Worm (Caenorhabditis elegans) whole organism, late embryonic: ENCODE results near the gene srv-3.

Source experiments
- C08G9.2 ChIP-seq: sonication (generic microtip); optimal IDR thresholded peaks from 2 replicates; lab custom pipeline; 2016; ENCODE audit warnings: mild to moderate bottlenecking, missing genetic modification characterization, moderate library complexity, missing compliant biosample characterization
- ceh-2 ChIP-seq: sonication (generic microtip); optimal IDR thresholded peaks from 2 replicates; lab custom pipeline; 2016; ENCODE audit warnings: missing genotype, missing genetic modification characterization, missing compliant biosample characterization
- ceh-24 ChIP-seq: sonication (generic microtip); optimal IDR thresholded peaks from 2 replicates; lab custom pipeline; 2016; ENCODE audit warnings: mild to moderate bottlenecking, missing genetic modification characterization, missing compliant biosample characterization
- fkh-6 ChIP-seq: sonication (generic microtip); optimal IDR thresholded peaks from 2 replicates; lab custom pipeline; 2016; ENCODE audit warnings: missing genetic modification characterization, missing compliant biosample characterization
- nfya-1 ChIP-seq: sonication (generic microtip); optimal IDR thresholded peaks from 2 replicates; lab custom pipeline; 2017; ENCODE audit warnings: missing genetic modification characterization, mild to moderate bottlenecking, missing compliant biosample characterization, antibody characterized with exemption, moderate library complexity
- nhr-11 ChIP-seq: fragments of 150-350 bp; optimal IDR thresholded peaks from 2 replicates; lab custom pipeline; 2014; ENCODE audit warnings: missing biosample characterization, missing genetic modification characterization
- nhr-232 ChIP-seq: sonication (generic microtip); optimal IDR thresholded peaks from 2 replicates; lab custom pipeline; 2016; ENCODE audit warnings: missing genetic modification characterization, missing compliant biosample characterization
- pat-9 ChIP-seq: fragments of 200-800 bp; sonication (Bioruptor generic); optimal IDR thresholded peaks from 2 replicates; lab custom pipeline; 2018; ENCODE audit warnings: mild to moderate bottlenecking, missing genetic modification characterization, moderate library complexity, missing compliant biosample characterization
- pha-4 ChIP-seq: fragments of 150-350 bp; optimal IDR thresholded peaks from 2 replicates; lab custom pipeline; 2018; ENCODE audit warnings: missing biosample characterization, missing genetic modification reagents, missing genetic modification characterization
- sdc-2 ChIP-seq: sonication (generic microtip); optimal IDR thresholded peaks from 2 replicates; lab custom pipeline; 2016; ENCODE audit warnings: missing genotype, missing genetic modification characterization, missing compliant biosample characterization
- sox-4 ChIP-seq: sonication (generic microtip); optimal IDR thresholded peaks from 2 replicates; lab custom pipeline; 2017; ENCODE audit warnings: mild to moderate bottlenecking, missing genetic modification characterization, inconsistent platforms, missing compliant biosample characterization

DNA sequence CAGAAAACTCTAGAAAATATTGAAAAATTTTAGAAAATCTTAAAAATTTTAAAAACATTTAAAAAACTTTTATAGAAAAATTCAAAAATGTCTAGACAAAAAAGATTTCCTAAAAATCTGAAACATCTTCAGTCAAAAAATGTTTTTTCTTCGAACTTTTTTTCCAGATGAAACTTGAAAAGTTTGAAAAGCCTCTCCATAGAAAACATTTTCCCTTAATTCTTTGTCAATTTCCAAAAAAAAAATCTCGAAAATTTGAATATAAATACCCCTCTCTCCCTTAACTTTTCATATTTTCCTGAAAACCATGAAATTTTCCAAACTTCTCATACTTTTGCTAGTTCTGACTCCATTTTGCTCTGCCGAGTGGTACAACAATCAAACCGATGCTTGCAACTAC is 20.0 kb upstream of the srv-3 start, which contains the start of gene Y116F11A.3:
- TF ChIP-seq C08G9.2 (tag; lab: Kevin White, UChicago): no peak
- no peak for TF ChIP-seq nhr-232 (tag; lab: Kevin White, UChicago)
- TF ChIP-seq nfya-1 (tag; lab: Kevin White, UChicago): no peak
- TF ChIP-seq fkh-6: no peak
- no peak for TF ChIP-seq ceh-2 (tag; lab: Kevin White, UChicago)
- TF ChIP-seq pha-4 (tag; lab: Kevin White, UChicago): no peak
- no peak for TF ChIP-seq sox-4 (tag; lab: Kevin White, UChicago)
- TF ChIP-seq pat-9 (tag; lab: Kevin White, UChicago): no peak
- no peak for TF ChIP-seq nhr-11
- TF ChIP-seq ceh-24: no peak
- TF ChIP-seq sdc-2 (tag; lab: Kevin White, UChicago): no peak
